Worm (Caenorhabditis elegans) whole organism, L4/young adult: ENCODE data around the gene Y47D3B.12.

ENCODE experiments used
- W03F9.2 ChIP-seq: fragments of 150-350 bp; optimal IDR thresholded peaks from 2 replicates; lab custom pipeline; 2014; ENCODE audit warnings: missing biosample characterization, missing genetic modification characterization
- dao-5 ChIP-seq: sonication (generic microtip); optimal IDR thresholded peaks from 2 replicates; lab custom pipeline; 2016; ENCODE audit warnings: missing genotype, missing genetic modification characterization, moderate library complexity, missing compliant biosample characterization
- him-1 ChIP-seq: sonication (generic microtip); optimal IDR thresholded peaks from 2 replicates; lab custom pipeline; 2016; ENCODE audit warnings: missing genotype, missing genetic modification reagents, missing genetic modification characterization, missing compliant biosample characterization

ce11 chrIII:11358273-11358672, 44.5 kb upstream of the Y47D3B.12 start:
- TF ChIP-seq W03F9.2, result no peak
- no peak for TF ChIP-seq him-1 (tag; lab: Kevin White, UChicago)
- no peak for TF ChIP-seq dao-5 (tag; lab: Kevin White, UChicago)
